Fruit fly (Drosophila melanogaster): ENCODE measurements around the gene Naa15-16.

dm6 chrX:19448297-19448696, 31.5 kb upstream of the Naa15-16 start:
- TF ChIP-seq psq (optimal IDR thresholded peaks at IDR 0.05) (no peak), h (optimal IDR thresholded peaks at IDR 0.05) (no peak), Sin3A (optimal IDR thresholded peaks at IDR 0.05) (no peak), insv (optimal IDR thresholded peaks at IDR 0.05) (no peak), Myc (optimal IDR thresholded peaks at IDR 0.05) (no peak), ttk (optimal IDR thresholded peaks at IDR 0.05) (no peak)
